Worm (Caenorhabditis elegans) whole organism, midembryonic: ENCODE data around the gene kel-3.

ENCODE experiments used
- cog-1 ChIP-seq: sonication (generic microtip); optimal IDR thresholded peaks from 2 replicates; lab custom pipeline; 2016; ENCODE audit warnings: missing genetic modification characterization, missing compliant biosample characterization
- ztf-29 ChIP-seq: fragments of 200-800 bp; sonication (Bioruptor generic); IDR thresholded peaks from 2 replicates; pipeline ENCODE4 v1.3.6; 2022; ENCODE audit warnings: missing genetic modification reagents, missing genetic modification characterization, missing compliant biosample characterization

DNA sequence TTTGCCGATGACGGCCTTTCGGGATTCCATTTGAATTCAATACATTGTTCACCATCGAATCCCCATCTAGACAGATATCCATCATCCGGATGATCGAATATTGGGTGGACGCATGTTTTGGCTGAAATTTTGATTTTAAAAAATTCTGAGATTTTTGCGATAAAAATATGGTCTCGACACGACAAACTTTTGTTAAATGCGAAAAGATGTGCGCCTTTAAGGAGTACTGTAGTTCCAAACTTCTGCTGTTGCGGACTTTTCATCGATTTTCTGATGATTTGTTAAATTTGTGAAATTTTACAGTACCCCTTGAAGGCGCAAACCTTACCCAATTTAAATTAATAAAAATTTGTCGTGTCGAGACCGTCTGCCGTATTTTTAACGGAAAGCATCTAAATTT, 36.8 kb upstream of the kel-3 start:
- TF ChIP-seq cog-1 (tag; lab: Kevin White, UChicago) (no peak), ztf-29 (GFP tag; lab: Robert Waterston, UW) (no peak)
